Worm (Caenorhabditis elegans): ENCODE results near the gene npr-17.

DNA sequence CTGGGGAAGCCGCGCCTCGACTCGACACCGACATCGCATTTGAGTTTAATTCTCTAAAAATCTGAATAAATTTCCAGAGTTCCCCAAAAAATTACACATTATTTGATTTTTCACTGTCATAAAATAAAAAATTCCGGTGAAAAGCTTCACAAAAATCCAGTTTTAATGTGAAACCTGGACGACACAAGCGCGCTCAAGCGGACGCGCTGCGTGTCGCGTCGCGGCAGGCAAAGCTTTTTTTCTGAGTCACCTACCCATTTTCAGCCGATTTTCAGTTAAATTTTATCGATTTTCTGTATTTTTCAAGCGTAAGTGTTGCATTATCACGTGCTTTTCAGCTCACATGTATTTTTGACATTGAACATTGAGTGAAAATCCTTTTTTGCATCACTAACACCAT, 13.5 kb upstream of the npr-17 start, which contains the start of gene cit-1.1:
- TF ChIP-seq klf-2 (GFP tag; conservative IDR thresholded peaks at IDR 0.05) (no peak), cog-1 (tag; optimal IDR thresholded peaks at IDR 0.05) (no peak), ref-1 (GFP tag; conservative IDR thresholded peaks at IDR 0.05) (no peak), med-1 (GFP tag; optimal IDR thresholded peaks at IDR 0.05; ENCODE audit: insufficient read depth) (no peak), T22C8.4 (GFP tag; IDR thresholded peaks at IDR 0.05) (no peak), tab-1 (GFP tag; IDR thresholded peaks at IDR 0.05) (no peak), flt-1 (GFP tag; IDR thresholded peaks at IDR 0.05) (no peak), ztf-23 (GFP tag; IDR thresholded peaks at IDR 0.05) (no peak), ztf-29 (GFP tag; IDR thresholded peaks at IDR 0.05) (no peak)

Data from whole organism, midembryonic.